Worm (Caenorhabditis elegans) whole organism, L4 larva: ENCODE results near the gene fbxa-81.
A peak's percentile ranks its signal among the peaks of the same experiment; 100 is the strongest.
"Not testable (repeated sequence)": the region's sequence is repeated elsewhere in the genome, so short reads cannot be mapped to it uniquely, and the experiment has no call there.

Experiments used
- F26F4.8 ChIP-seq: fragments of 200-800 bp; sonication (Bioruptor generic); conservative IDR thresholded peaks from 2 replicates; pipeline ENCODE4 v1.3.6; 2022; ENCODE audit warnings: missing genetic modification characterization, missing compliant biosample characterization
- F37D6.2 ChIP-seq: sonication (generic microtip); optimal IDR thresholded peaks from 2 replicates; lab custom pipeline; 2016; ENCODE audit warnings: mild to moderate bottlenecking, missing genetic modification characterization, missing compliant biosample characterization
- Y105C5A.15 ChIP-seq: fragments of 200-800 bp; sonication (Bioruptor generic); IDR thresholded peaks from 2 replicates; pipeline ENCODE4 v1.3.6; 2022; ENCODE audit warnings: missing genetic modification characterization, missing compliant biosample characterization
- Y48G9A.11 ChIP-seq: fragments of 200-800 bp; sonication (Bioruptor generic); IDR thresholded peaks from 2 replicates; pipeline ENCODE4 v1.3.6; 2022; ENCODE audit warnings: missing genetic modification reagents, missing genetic modification characterization, missing compliant biosample characterization
- aha-1 ChIP-seq: fragments of 150-350 bp; peaks from one replicate; lab custom pipeline; 2014; ENCODE audit warnings: missing biosample characterization, missing genetic modification characterization
- ama-1 ChIP-seq: fragments of 150-350 bp; optimal IDR thresholded peaks from 2 replicates; lab custom pipeline; 2014; ENCODE audit warnings: inconsistent platforms, mixed read lengths
- arid-1 ChIP-seq: fragments of 200-800 bp; sonication (Bioruptor generic); conservative IDR thresholded peaks from 2 replicates; pipeline ENCODE4 v1.3.6; 2022; ENCODE audit warnings: missing genetic modification reagents, missing genetic modification characterization, missing compliant biosample characterization
- ceh-82 ChIP-seq: sonication (generic microtip); optimal IDR thresholded peaks from 2 replicates; lab custom pipeline; 2017; ENCODE audit warnings: missing biosample characterization, missing genetic modification characterization
- cey-2 ChIP-seq: sonication (generic microtip); optimal IDR thresholded peaks from 3 replicates; lab custom pipeline; 2017; ENCODE audit warnings: missing genetic modification characterization, mild to moderate bottlenecking, missing compliant biosample characterization, antibody characterized with exemption, borderline replicate concordance; ENCODE audit not compliant: insufficient read depth
- daf-16 ChIP-seq, 3 experiments: sonication (generic microtip); optimal IDR thresholded peaks; 2 replicates each; lab custom pipeline; 2016 to 2017; ENCODE audit warnings: missing genetic modification characterization in 3 of 3, missing genetic modification reagents in 3 of 3, mild to moderate bottlenecking in 2 of 3, missing compliant biosample characterization in 2 of 3, missing biosample characterization in 1 of 3, moderate library complexity in 1 of 3
- daf-19 ChIP-seq: fragments of 200-800 bp; sonication (Bioruptor generic); conservative IDR thresholded peaks from 2 replicates; pipeline ENCODE4 v1.3.6; 2022; ENCODE audit warnings: missing genetic modification characterization, missing compliant biosample characterization
- dmd-6 ChIP-seq: fragments of 200-800 bp; sonication (Bioruptor generic); IDR thresholded peaks from 2 replicates; pipeline ENCODE4 v1.3.6; 2022; ENCODE audit warnings: missing genetic modification reagents, missing genetic modification characterization, missing compliant biosample characterization
- dmd-9 ChIP-seq: fragments of 200-800 bp; sonication (Bioruptor generic); IDR thresholded peaks from 2 replicates; pipeline ENCODE4 v1.3.6; 2022; ENCODE audit warnings: missing genetic modification reagents, missing genetic modification characterization, missing compliant biosample characterization
- dpl-1 ChIP-seq: fragments of 150-350 bp; optimal IDR thresholded peaks from 2 replicates; lab custom pipeline; 2014; ENCODE audit warnings: missing biosample characterization, missing genetic modification reagents, missing genetic modification characterization
- dve-1 ChIP-seq: sonication (generic microtip); optimal IDR thresholded peaks from 2 replicates; lab custom pipeline; 2017; ENCODE audit warnings: antibody characterized with exemption, mild to moderate bottlenecking, missing genetic modification characterization, missing compliant biosample characterization; ENCODE audit not compliant: insufficient read depth
- egl-27 ChIP-seq: sonication (generic microtip); optimal IDR thresholded peaks from 3 replicates; lab custom pipeline; 2017; ENCODE audit warnings: missing biosample characterization, missing genetic modification reagents, missing genetic modification characterization
- gei-8 ChIP-seq: fragments of 200-800 bp; sonication (Bioruptor generic); optimal IDR thresholded peaks from 2 replicates; lab custom pipeline; 2018; ENCODE audit warnings: mild to moderate bottlenecking, missing genetic modification characterization, missing compliant biosample characterization
- hif-1 ChIP-seq, 2 experiments: sonication (generic microtip); optimal IDR thresholded peaks; 2 replicates each; lab custom pipeline; 2016 to 2017; ENCODE audit warnings: missing compliant biosample characterization in 2 of 2, missing genetic modification characterization in 2 of 2, missing genetic modification reagents in 2 of 2, missing genotype in 2 of 2, mild to moderate bottlenecking in 1 of 2
- hmg-1.1 ChIP-seq: fragments of 200-800 bp; sonication (Bioruptor generic); IDR thresholded peaks from 2 replicates; pipeline ENCODE4 v1.3.6; 2022; ENCODE audit warnings: missing genetic modification reagents, missing genetic modification characterization, missing compliant biosample characterization
- jun-1 ChIP-seq: fragments of 150-350 bp; optimal IDR thresholded peaks from 2 replicates; lab custom pipeline; 2014; ENCODE audit warnings: missing biosample characterization, missing genetic modification reagents, missing genetic modification characterization
- lin-13 ChIP-seq: fragments of 150-350 bp; optimal IDR thresholded peaks from 2 replicates; lab custom pipeline; 2014; ENCODE audit warnings: missing biosample characterization, missing genetic modification reagents, missing genetic modification characterization
- lin-15B ChIP-seq: fragments of 150-350 bp; sonication (generic microtip); optimal IDR thresholded peaks from 3 replicates; lab custom pipeline; 2014; ENCODE audit warnings: missing biosample characterization, missing genetic modification characterization
- lin-38 ChIP-seq: fragments of 200-800 bp; sonication (Bioruptor generic); IDR thresholded peaks from 2 replicates; pipeline ENCODE4 v1.3.6; 2022; ENCODE audit warnings: missing genetic modification reagents, missing genetic modification characterization, missing compliant biosample characterization
- lin-39 ChIP-seq: fragments of 150-350 bp; optimal IDR thresholded peaks from 2 replicates; lab custom pipeline; 2014; ENCODE audit warnings: missing biosample characterization, missing genetic modification reagents, missing genetic modification characterization
- madf-9 ChIP-seq: fragments of 200-800 bp; sonication (Bioruptor generic); conservative IDR thresholded peaks from 2 replicates; pipeline ENCODE4 v1.3.6; 2022; ENCODE audit warnings: missing genetic modification reagents, missing genetic modification characterization, missing compliant biosample characterization
- mdl-1 ChIP-seq, 2 experiments: fragments of 150-350 bp in 1 of 2; sonication (generic microtip) in 1 of 2; optimal IDR thresholded peaks; 2 replicates each; lab custom pipeline; 2014 to 2017; ENCODE audit warnings: missing biosample characterization in 2 of 2, missing genetic modification characterization in 2 of 2
- mdt-29 ChIP-seq: fragments of 200-800 bp; sonication (Bioruptor generic); IDR thresholded peaks from 2 replicates; pipeline ENCODE4 v1.3.6; 2022; ENCODE audit warnings: missing genetic modification reagents, missing genetic modification characterization, missing compliant biosample characterization
- mep-1 ChIP-seq: fragments of 150-350 bp; sonication (generic microtip); optimal IDR thresholded peaks from 3 replicates; lab custom pipeline; 2014; ENCODE audit warnings: missing biosample characterization, missing genetic modification characterization
- mes-2 ChIP-seq: sonication (generic microtip); optimal IDR thresholded peaks from 2 replicates; lab custom pipeline; 2016; ENCODE audit warnings: missing genotype, mild to moderate bottlenecking, missing genetic modification characterization, missing compliant biosample characterization; ENCODE audit not compliant: poor library complexity, severe bottlenecking
- mxl-2 ChIP-seq: fragments of 200-800 bp; sonication (Bioruptor generic); conservative IDR thresholded peaks from 2 replicates; pipeline ENCODE4 v1.3.6; 2022; ENCODE audit warnings: missing genetic modification reagents, missing genetic modification characterization, missing compliant biosample characterization
- mxl-3 ChIP-seq: fragments of 200-800 bp; sonication (Bioruptor generic); optimal IDR thresholded peaks from 2 replicates; lab custom pipeline; 2018; ENCODE audit warnings: mild to moderate bottlenecking, missing genetic modification characterization, missing compliant biosample characterization
- nhr-102 ChIP-seq: sonication (generic microtip); optimal IDR thresholded peaks from 2 replicates; lab custom pipeline; 2016; ENCODE audit warnings: mild to moderate bottlenecking, missing genetic modification characterization, moderate library complexity, missing compliant biosample characterization
- nhr-111 ChIP-seq: fragments of 200-800 bp; sonication (Bioruptor generic); optimal IDR thresholded peaks from 2 replicates; lab custom pipeline; 2018; ENCODE audit warnings: mild to moderate bottlenecking, missing genetic modification characterization, missing compliant biosample characterization
- nhr-25 ChIP-seq: sonication (generic microtip); optimal IDR thresholded peaks from 2 replicates; lab custom pipeline; 2017; ENCODE audit warnings: missing genetic modification characterization, mild to moderate bottlenecking, missing compliant biosample characterization, antibody characterized with exemption, moderate library complexity, borderline replicate concordance; ENCODE audit not compliant: insufficient read depth
- nhr-41 ChIP-seq: fragments of 200-800 bp; sonication (Bioruptor generic); IDR thresholded peaks from 2 replicates; pipeline ENCODE4 v1.3.6; 2022; ENCODE audit warnings: missing genetic modification reagents, missing genetic modification characterization, missing compliant biosample characterization
- nhr-42 ChIP-seq: fragments of 200-800 bp; sonication (Bioruptor generic); IDR thresholded peaks from 2 replicates; pipeline ENCODE4 v1.3.6; 2022; ENCODE audit warnings: missing genetic modification characterization, missing compliant biosample characterization
- snpc-1.2 ChIP-seq: fragments of 200-800 bp; sonication (Bioruptor generic); IDR thresholded peaks from 2 replicates; pipeline ENCODE4 v1.3.6; 2022; ENCODE audit warnings: missing genetic modification reagents, missing genetic modification characterization, missing compliant biosample characterization
- snpc-4 ChIP-seq: fragments of 150-350 bp; optimal IDR thresholded peaks from 2 replicates; lab custom pipeline; 2014; ENCODE audit warnings: missing biosample characterization, missing genetic modification characterization
- tag-97 ChIP-seq: fragments of 200-800 bp; sonication (Bioruptor generic); IDR thresholded peaks from 2 replicates; pipeline ENCODE4 v1.3.6; 2022; ENCODE audit warnings: missing genetic modification characterization, missing compliant biosample characterization
- unc-62 ChIP-seq, 3 experiments: fragments of 150-350 bp in 1 of 3; sonication (generic microtip); optimal IDR thresholded peaks in 2 of 3; peaks in 1 of 3; 1 replicate in 1 of 3; 2 replicates in 2 of 3; lab custom pipeline; 2014 to 2017; ENCODE audit warnings: missing biosample characterization in 3 of 3, missing genetic modification characterization in 3 of 3, missing genetic modification reagents in 3 of 3, missing genotype in 1 of 3
- vab-7 ChIP-seq: fragments of 200-800 bp; sonication (Bioruptor generic); IDR thresholded peaks from 2 replicates; pipeline ENCODE4 v1.3.6; 2022; ENCODE audit warnings: missing genetic modification reagents, missing genetic modification characterization, missing compliant biosample characterization
- zip-11 ChIP-seq: fragments of 200-800 bp; sonication (Bioruptor generic); IDR thresholded peaks from 2 replicates; pipeline ENCODE4 v1.3.6; 2022; ENCODE audit warnings: missing genetic modification characterization, missing compliant biosample characterization

Gene fbxa-81

ce11 chrX:14528399-14528798 lies 13.5 kb downstream of the fbxa-81 start, which contains the start of gene nspc-19:
nspc-19 (plus strand) TSS chrX:14528699.
- not testable (repeated sequence) for TF ChIP-seq mxl-2; nhr-102 (tag; lab: Kevin White, UChicago); snpc-1.2 (GFP tag; lab: Robert Waterston, UW)

ce11 chrX:14527559-14527958 lies 14.3 kb downstream of the fbxa-81 start, which contains the start of gene nspc-18:
nspc-18 (minus strand) TSS chrX:14527659.
- TF ChIP-seq F26F4.8 (no peak), nhr-42 (no peak), nhr-102 (tag; lab: Kevin White, UChicago) (no peak), ama-1 (no peak), Y48G9A.11 (GFP tag; lab: Robert Waterston, UW) (no peak), egl-27 (tag; lab: Kevin White, UChicago) (no peak), nhr-41 (GFP tag; lab: Robert Waterston, UW) (no peak), madf-9 (GFP tag; lab: Robert Waterston, UW) (no peak), dmd-6 (GFP tag; lab: Robert Waterston, UW) (no peak), gei-8 (GFP tag; lab: Kevin White, UChicago) (no peak), zip-11 (GFP tag; lab: Robert Waterston, UW) (no peak), nhr-111 (GFP tag; lab: Kevin White, UChicago) (no peak), daf-19 (GFP tag; lab: Robert Waterston, UW) (no peak), jun-1 (tag; lab: Kevin White, UChicago) (no peak), lin-39 (no peak), mep-1 (tag; lab: Kevin White, UChicago) (no peak)

DNA sequence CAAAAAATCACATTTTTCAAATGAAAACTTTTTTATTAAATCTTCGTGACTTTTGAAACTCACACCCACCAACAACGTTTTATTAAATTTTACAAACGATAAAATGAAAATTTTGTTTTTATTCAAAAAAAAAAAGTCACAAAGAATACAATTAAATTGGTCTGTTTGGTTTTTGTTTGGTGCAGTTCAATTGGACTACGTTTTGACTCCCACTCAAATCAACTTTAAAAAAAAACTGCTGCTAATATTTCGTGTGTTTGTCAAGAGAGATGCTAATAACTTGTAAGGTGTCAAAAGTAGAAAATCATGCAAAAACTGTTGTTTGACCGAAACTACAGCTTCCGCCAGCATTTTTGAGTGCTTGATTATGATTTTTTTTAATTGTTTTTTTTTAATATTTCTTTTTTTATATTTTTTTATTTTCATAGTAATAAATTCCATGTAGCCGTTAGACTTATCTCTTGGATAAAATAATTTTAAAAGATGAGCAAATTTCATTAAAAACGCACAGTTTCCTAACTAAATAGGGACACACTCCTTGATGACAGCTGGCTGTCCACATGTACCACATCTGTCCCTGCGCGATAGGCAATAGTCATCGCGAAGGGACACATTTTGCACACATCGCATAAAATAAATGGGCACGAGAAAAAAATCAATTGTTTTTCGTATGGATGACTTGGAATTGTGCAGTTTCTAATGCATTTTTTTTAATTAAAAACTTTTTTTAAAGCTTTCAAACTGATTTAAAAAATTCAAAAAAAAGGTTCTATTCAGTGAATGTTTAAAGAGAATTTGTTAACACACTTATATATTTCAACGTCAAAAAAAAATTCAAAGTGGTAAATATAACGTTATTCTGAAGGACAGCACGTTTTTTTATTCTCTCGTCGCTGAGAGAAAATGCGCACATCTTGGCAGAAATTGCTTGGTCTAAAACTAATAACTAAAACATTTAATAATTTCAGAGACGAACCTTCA lies 16.3 kb downstream of the fbxa-81 start:
- TF ChIP-seq dmd-9 (GFP tag; lab: Robert Waterston, UW) (peak; percentile 93), ceh-82 (tag; lab: Kevin White, UChicago) (peak; percentile 84), mdl-1 (tag; optimal IDR thresholded peaks at IDR 0.05; lab: Kevin White, UChicago) (peak; percentile 89 to 98), nhr-102 (tag; lab: Kevin White, UChicago) (peak; percentile 100), zip-11 (GFP tag; lab: Robert Waterston, UW) (peak; percentile 78; the same call in 1 of the 2 replicates), daf-19 (GFP tag; lab: Robert Waterston, UW) (peak; percentile 99), madf-9 (GFP tag; lab: Robert Waterston, UW) (peak; percentile 99), vab-7 (peak; percentile 98), F37D6.2 (peak; percentile 99), aha-1 (peak; percentile 98), nhr-25 (peak; percentile 97), cey-2 (tag; lab: Kevin White, UChicago) (peak; percentile 33), Y105C5A.15 (GFP tag; lab: Robert Waterston, UW) (peak; percentile 88), arid-1 (GFP tag; lab: Robert Waterston, UW) (peak; percentile 96), lin-13 (GFP tag; lab: Kevin White, UChicago) (peak; percentile 94), mdt-29 (GFP tag; lab: Robert Waterston, UW) (peak; percentile 94), unc-62 (GFP tag; optimal IDR thresholded peaks at IDR 0.05 in 1 of 2; lab: Kevin White, UChicago) (peak; percentile 92 to 100), unc-62 (tag; optimal IDR thresholded peaks at IDR 0.05; lab: Kevin White, UChicago) (peak; percentile 92), lin-38 (GFP tag; lab: Robert Waterston, UW) (peak; percentile 91), hmg-1.1 (GFP tag; lab: Robert Waterston, UW) (peak; percentile 100), snpc-4 (tag; lab: Kevin White, UChicago) (peak; percentile 62), hif-1 (tag; optimal IDR thresholded peaks at IDR 0.05; lab: Kevin White, UChicago) (peak; percentile 78 to 91), mes-2 (tag; lab: Kevin White, UChicago) (peak; percentile 99), lin-15B (tag; lab: Kevin White, UChicago) (peak; percentile 71), dpl-1 (GFP tag; lab: Kevin White, UChicago) (peak; percentile 76), mxl-3 (GFP tag; lab: Kevin White, UChicago) (peak; percentile 90), tag-97 (GFP tag; lab: Robert Waterston, UW) (0 out of 2 replicates have a peak, but pooled peaks have one; percentile 49), daf-16 (GFP tag; optimal IDR thresholded peaks at IDR 0.05; lab: Kevin White, UChicago) (peak; percentile 96 to 99), daf-16 (tag; optimal IDR thresholded peaks at IDR 0.05; lab: Kevin White, UChicago) (peak; percentile 97), dve-1 (tag; lab: Kevin White, UChicago) (peak; percentile 100)
